Worm (Caenorhabditis elegans) whole organism, L2 larva: ENCODE results near the gene jip-1.

Experiments
- elt-3 ChIP-seq: sonication (generic microtip); optimal IDR thresholded peaks from 2 replicates; lab custom pipeline; 2017; ENCODE audit warnings: missing biosample characterization, missing genetic modification characterization
- fos-1 ChIP-seq: fragments of 150-350 bp; optimal IDR thresholded peaks from 2 replicates; lab custom pipeline; 2014; ENCODE audit warnings: missing biosample characterization, missing genetic modification characterization

ce11 chrII:1326689-1327088 is at the start of gene jip-1:
- TF ChIP-seq elt-3 (tag; lab: Kevin White, UChicago) (no peak), fos-1 (tag; lab: Kevin White, UChicago) (no peak)
